Fruit fly (Drosophila melanogaster): ENCODE results near the gene Dbx.

DNA sequence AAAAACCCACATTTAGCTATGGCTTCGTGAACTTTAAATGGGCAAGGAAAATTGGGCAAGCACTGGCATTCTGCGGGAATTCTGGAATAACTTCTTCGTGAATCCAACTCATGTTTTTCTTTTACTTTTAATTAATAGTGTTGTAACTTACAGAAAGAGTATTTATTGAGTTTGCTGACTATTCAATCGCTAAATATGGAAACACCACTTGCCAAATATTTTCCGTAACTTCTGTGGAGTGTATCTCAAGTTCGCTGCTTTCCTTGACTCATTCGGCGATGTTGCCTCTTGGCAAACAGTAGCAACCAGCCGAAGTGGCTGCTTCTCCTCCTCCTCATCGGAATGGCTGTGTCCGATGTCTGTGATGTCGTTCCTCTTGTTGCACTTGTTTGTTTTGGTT, 15.8 kb upstream of the Dbx start:
- TF ChIP-seq pad (GFP tag; optimal IDR thresholded peaks at IDR 0.05) = no peak
- no peak for TF ChIP-seq CG1620 (GFP tag; optimal IDR thresholded peaks at IDR 0.05)
- no peak for TF ChIP-seq CG7045 (GFP tag; optimal IDR thresholded peaks at IDR 0.05)
- TF ChIP-seq CG14711 (tag; optimal IDR thresholded peaks at IDR 0.05) = no peak
- TF ChIP-seq toe (GFP tag; optimal IDR thresholded peaks at IDR 0.05) = no peak
- no peak for TF ChIP-seq cic (GFP tag; optimal IDR thresholded peaks at IDR 0.05)
- no peak for TF ChIP-seq Hr96 (GFP tag; optimal IDR thresholded peaks at IDR 0.05)
- no peak for TF ChIP-seq Clk (GFP tag; optimal IDR thresholded peaks at IDR 0.05)
- no peak for TF ChIP-seq Mnt (GFP tag; optimal IDR thresholded peaks at IDR 0.05)
- no peak for TF ChIP-seq kay (GFP tag; ENCODE audit: borderline replicate concordance)
